Worm (Caenorhabditis elegans): ENCODE data around the gene pph-1.

pph-1 gene

ce11 chrV:10723181-10723580, 20.8 kb downstream of the pph-1 start:
- TF ChIP-seq lsy-2 (tag; optimal IDR thresholded peaks at IDR 0.05) (peak in 1 of 2 experiments; percentile 30), F13H6.1 (tag; optimal IDR thresholded peaks at IDR 0.05) (peak; percentile 2), nhr-77 (tag; optimal IDR thresholded peaks at IDR 0.05) (no peak), skn-1 (tag; optimal IDR thresholded peaks at IDR 0.05) (no peak), C34F6.9 (tag; optimal IDR thresholded peaks at IDR 0.05) (peak; percentile 24), lin-11 (tag; optimal IDR thresholded peaks at IDR 0.05) (peak; percentile 9), mdl-1 (tag; optimal IDR thresholded peaks at IDR 0.05) (peak; percentile 14 to 19), peb-1 (tag; optimal IDR thresholded peaks at IDR 0.05) (no peak), unc-55 (GFP tag; optimal IDR thresholded peaks at IDR 0.05) (peak; percentile 37), crh-2 (tag; optimal IDR thresholded peaks at IDR 0.05) (peak; percentile 20), elt-1 (tag; optimal IDR thresholded peaks at IDR 0.05) (no peak), sma-9 (GFP tag; optimal IDR thresholded peaks at IDR 0.05) (peak; percentile 58), sma-9 (tag; optimal IDR thresholded peaks at IDR 0.05) (no peak), sma-3 (GFP tag; optimal IDR thresholded peaks at IDR 0.05) (no peak), fos-1 (tag; optimal IDR thresholded peaks at IDR 0.05) (no peak), unc-62 (GFP tag; optimal IDR thresholded peaks at IDR 0.05) (no peak)

ce11 chrV:10723583-10723982, 21.2 kb downstream of the pph-1 start:
- TF ChIP-seq mdl-1 (tag; optimal IDR thresholded peaks at IDR 0.05), result no peak
- no peak for TF ChIP-seq Y55F3AM.14 (GFP tag; optimal IDR thresholded peaks at IDR 0.05)
- no peak for TF ChIP-seq nhr-237 (tag; optimal IDR thresholded peaks at IDR 0.05)
- TF ChIP-seq unc-39 (tag; optimal IDR thresholded peaks at IDR 0.05), result no peak
- TF ChIP-seq lin-39 (tag; optimal IDR thresholded peaks at IDR 0.05), result no peak
- no peak for TF ChIP-seq skn-1 (tag; optimal IDR thresholded peaks at IDR 0.05)
- no peak for TF ChIP-seq lin-13 (GFP tag; optimal IDR thresholded peaks at IDR 0.05)
- TF ChIP-seq alr-1 (tag; optimal IDR thresholded peaks at IDR 0.05), result no peak
- TF ChIP-seq blmp-1 (tag; optimal IDR thresholded peaks at IDR 0.05; ENCODE audit: insufficient read depth), result no peak
- no peak for TF ChIP-seq elt-3 (tag; optimal IDR thresholded peaks at IDR 0.05)
- no peak for TF ChIP-seq nhr-77 (tag; optimal IDR thresholded peaks at IDR 0.05)
- TF ChIP-seq nhr-21 (tag; optimal IDR thresholded peaks at IDR 0.05), result no peak
- no peak for TF ChIP-seq F13H6.1 (tag; optimal IDR thresholded peaks at IDR 0.05)

- TF ChIP-seq sma-9 (GFP tag; optimal IDR thresholded peaks at IDR 0.05) (peak; percentile 46), sma-9 (tag; optimal IDR thresholded peaks at IDR 0.05) (no peak), nhr-129 (tag; optimal IDR thresholded peaks at IDR 0.05) (peak; percentile 6), nhr-21 (tag; optimal IDR thresholded peaks at IDR 0.05) (no peak)
These were observed 22.1 kb downstream of the pph-1 start for ce11 chrV:10724472-10724871.

ce11 chrV:10725424-10725951, 23.1 kb downstream of the pph-1 start:
- TF ChIP-seq nhr-6 (tag; optimal IDR thresholded peaks at IDR 0.05) (no peak), nhr-25 (tag; optimal IDR thresholded peaks at IDR 0.05) (peak; percentile 15)

- peak; percentile 76 for TF ChIP-seq fos-1 (tag; optimal IDR thresholded peaks at IDR 0.05)
- no peak for TF ChIP-seq nhr-77 (tag; optimal IDR thresholded peaks at IDR 0.05)
- peak; percentile 73 for TF ChIP-seq sma-9 (GFP tag; optimal IDR thresholded peaks at IDR 0.05)
- TF ChIP-seq sma-9 (tag; optimal IDR thresholded peaks at IDR 0.05), result no peak
- TF ChIP-seq R02D3.7 (tag; optimal IDR thresholded peaks at IDR 0.05), result no peak
- TF ChIP-seq sem-4 (tag; optimal IDR thresholded peaks at IDR 0.05), result no peak
- TF ChIP-seq F13H6.1 (tag; optimal IDR thresholded peaks at IDR 0.05), result peak; percentile 67
- peak; percentile 28 for TF ChIP-seq nhr-129 (tag; optimal IDR thresholded peaks at IDR 0.05)
- peak; percentile 32 for TF ChIP-seq sma-3 (GFP tag; optimal IDR thresholded peaks at IDR 0.05)
- TF ChIP-seq lin-11 (tag; optimal IDR thresholded peaks at IDR 0.05), result no peak
- TF ChIP-seq ceh-16 (tag; optimal IDR thresholded peaks at IDR 0.05), result no peak
- TF ChIP-seq egl-27 (tag; optimal IDR thresholded peaks at IDR 0.05), result peak; percentile 8
- peak in 1 of 2 experiments; percentile 27 for TF ChIP-seq mdl-1 (tag; optimal IDR thresholded peaks at IDR 0.05)
- TF ChIP-seq gmeb-1 (tag; optimal IDR thresholded peaks at IDR 0.05), result peak; percentile 33
- peak; percentile 52 for TF ChIP-seq crh-2 (tag; optimal IDR thresholded peaks at IDR 0.05)
- no peak for TF ChIP-seq mbf-1 (tag; optimal IDR thresholded peaks at IDR 0.05)
These were observed 24.3 kb downstream of the pph-1 start for ce11 chrV:10726691-10727090.
